Fruit fly (Drosophila melanogaster) whole organism: ENCODE measurements around the gene Mettl4.

Source experiments
- CG8478 ChIP-seq: fragments of >200 bp; optimal IDR thresholded peaks from 2 replicates; lab custom pipeline; 2018; ENCODE audit warnings: inconsistent platforms
- Dll ChIP-seq: fragments of >200 bp; optimal IDR thresholded peaks from 2 replicates; lab custom pipeline; 2017
- EcR ChIP-seq, 2 experiments: fragments of >200 bp; optimal IDR thresholded peaks; 2 replicates each; lab custom pipeline; 2017; ENCODE audit warnings: missing biosample characterization in 2 of 2, missing genetic modification characterization in 2 of 2, missing genetic modification reagents in 2 of 2
- pan ChIP-seq: fragments of >200 bp; optimal IDR thresholded peaks from 2 replicates; lab custom pipeline; 2017
- psq ChIP-seq: fragments of >200 bp; optimal IDR thresholded peaks from 2 replicates; lab custom pipeline; 2017
- usp ChIP-seq: fragments of >200 bp; optimal IDR thresholded peaks from 2 replicates; lab custom pipeline; 2017; ENCODE audit warnings: missing biosample characterization, missing genetic modification characterization, mixed read lengths

Gene Mettl4

dm6 chr3R:16650950-16651349 is at the start of gene Mettl4:
TSS of gene Mettl4 (minus strand) at chr3R:16651157.
- TF ChIP-seq usp (GFP tag; lab: Kevin White, UChicago), result no peak
- TF ChIP-seq CG8478 (lab: Kevin White, UChicago), result no peak
- TF ChIP-seq pan, result no peak
- no peak for TF ChIP-seq Dll (lab: Kevin White, UChicago)
- TF ChIP-seq psq, result no peak
- no peak for TF ChIP-seq EcR (GFP tag; optimal IDR thresholded peaks at IDR 0.05; lab: Kevin White, UChicago)

DNA sequence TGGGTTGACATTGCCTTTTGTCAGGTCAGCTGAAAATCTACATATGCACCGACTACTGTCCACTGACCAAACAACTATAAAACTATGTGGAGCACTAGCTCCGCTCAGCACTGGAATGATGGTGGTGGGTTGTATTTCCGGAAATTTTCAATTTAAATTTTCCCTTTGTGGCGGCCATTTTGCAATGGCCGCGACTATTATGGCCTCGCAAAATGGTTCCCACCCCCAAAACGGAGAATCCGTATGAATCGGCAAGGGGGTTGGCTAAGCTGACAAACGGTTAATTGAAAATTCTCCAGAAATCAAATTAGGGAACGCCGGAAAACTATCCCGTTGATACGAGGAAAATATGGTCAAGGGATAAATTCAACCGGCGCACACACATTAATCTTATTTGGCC is 31.9 kb upstream of the Mettl4 start:
- TF ChIP-seq psq (no peak), pan (no peak), EcR (GFP tag; optimal IDR thresholded peaks at IDR 0.05; lab: Kevin White, UChicago) (no peak), Dll (lab: Kevin White, UChicago) (no peak), usp (GFP tag; lab: Kevin White, UChicago) (no peak), CG8478 (lab: Kevin White, UChicago) (no peak)

DNA sequence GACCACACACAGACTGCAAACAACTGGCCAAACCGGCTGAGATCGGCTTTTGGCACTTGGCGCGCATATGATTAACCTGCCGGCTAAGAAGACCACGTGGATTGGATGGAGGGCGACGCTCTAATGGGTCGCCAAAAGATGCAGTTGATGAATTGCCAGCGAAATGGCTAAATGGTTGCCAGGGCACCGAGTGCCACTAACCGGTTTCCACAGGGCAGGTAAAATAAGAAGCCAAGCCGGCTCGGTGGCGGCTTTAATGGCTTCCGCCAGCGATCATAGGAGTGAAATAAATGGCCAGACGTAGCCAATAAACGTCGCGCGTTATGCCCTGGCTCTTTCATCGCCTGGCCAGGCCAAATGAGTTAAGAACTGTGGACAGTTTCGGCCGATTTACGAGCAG is 27.0 kb upstream of the Mettl4 start:
- TF ChIP-seq psq, result no peak
- no peak for TF ChIP-seq pan
- TF ChIP-seq usp (GFP tag; lab: Kevin White, UChicago), result no peak
- no peak for TF ChIP-seq CG8478 (lab: Kevin White, UChicago)
- TF ChIP-seq Dll (lab: Kevin White, UChicago), result no peak
- no peak for TF ChIP-seq EcR (GFP tag; optimal IDR thresholded peaks at IDR 0.05; lab: Kevin White, UChicago)

- TF ChIP-seq pan (no peak), CG8478 (lab: Kevin White, UChicago) (no peak), usp (GFP tag; lab: Kevin White, UChicago) (no peak), EcR (GFP tag; optimal IDR thresholded peaks at IDR 0.05; lab: Kevin White, UChicago) (no peak), Dll (lab: Kevin White, UChicago) (no peak), psq (no peak)
Observed at dm6 chr3R:16676518-16676917, 25.6 kb upstream of the Mettl4 start.

- TF ChIP-seq CG8478 (lab: Kevin White, UChicago) (no peak), usp (GFP tag; lab: Kevin White, UChicago) (no peak), psq (no peak), pan (no peak), EcR (GFP tag; optimal IDR thresholded peaks at IDR 0.05; lab: Kevin White, UChicago) (no peak), Dll (lab: Kevin White, UChicago) (no peak)
Observed at dm6 chr3R:16673184-16673583, 22.2 kb upstream of the Mettl4 start.

DNA sequence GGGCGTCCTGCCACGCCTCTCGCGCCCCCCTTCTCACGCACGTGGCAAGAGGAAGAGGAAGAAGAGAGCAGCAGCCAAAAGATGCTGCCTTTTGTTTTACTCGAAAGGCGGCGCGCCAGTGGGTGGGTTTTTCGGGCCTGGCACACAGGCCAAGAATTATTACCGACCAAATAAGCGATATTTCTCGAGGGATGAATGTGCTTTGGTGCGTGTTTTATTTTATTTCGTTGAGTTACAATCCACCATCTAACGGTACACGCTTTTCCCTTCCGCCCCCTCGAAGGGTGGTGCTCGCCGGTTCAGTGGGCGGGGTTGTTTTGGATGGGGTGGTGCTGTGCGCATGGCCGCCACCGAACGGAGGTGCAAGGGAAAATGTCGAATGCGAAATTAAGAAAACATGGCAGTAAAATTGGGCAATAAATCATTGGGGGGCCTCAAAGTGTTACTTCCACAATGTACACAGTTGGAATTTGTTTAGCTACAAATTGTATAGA is 21.3 kb upstream of the Mettl4 start:
- TF ChIP-seq EcR (GFP tag; optimal IDR thresholded peaks at IDR 0.05; lab: Kevin White, UChicago), result no peak
- no peak for TF ChIP-seq pan

DNA sequence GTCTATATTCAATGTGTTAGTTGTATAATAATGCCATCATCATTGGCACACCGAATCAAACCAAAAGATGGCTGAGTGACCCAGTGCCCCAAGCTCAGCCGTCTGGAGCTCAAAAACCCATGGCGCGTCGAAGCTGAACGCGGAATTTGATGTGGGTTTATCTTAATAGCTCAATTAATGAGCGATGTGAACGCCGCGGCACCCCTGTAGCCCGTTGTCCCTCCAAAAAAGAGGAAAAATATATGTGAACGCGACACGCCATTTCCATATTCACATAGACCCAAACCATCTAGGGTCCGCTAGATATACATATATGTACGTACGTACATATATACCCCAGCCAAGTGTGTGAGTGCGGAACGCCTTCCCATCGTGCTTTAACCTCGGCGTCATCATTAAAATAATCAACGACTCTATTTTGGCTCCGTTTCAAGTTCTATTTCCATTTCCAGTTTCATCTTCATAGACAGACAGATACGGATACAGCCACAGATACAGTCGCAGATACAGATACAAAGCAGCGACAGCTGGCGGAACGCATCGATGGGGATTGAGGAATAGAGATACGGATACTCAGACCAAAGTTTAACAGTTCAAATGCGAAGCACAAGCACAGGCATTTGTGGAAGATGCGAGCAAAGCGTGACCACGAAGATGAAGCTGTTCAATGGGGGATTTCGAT is 13.3 kb upstream of the Mettl4 start:
- no peak for TF ChIP-seq psq
- TF ChIP-seq Dll (lab: Kevin White, UChicago), result no peak
- TF ChIP-seq usp (GFP tag; lab: Kevin White, UChicago), result no peak
- no peak for TF ChIP-seq CG8478 (lab: Kevin White, UChicago)
- no peak for TF ChIP-seq pan
- TF ChIP-seq EcR (GFP tag; optimal IDR thresholded peaks at IDR 0.05; lab: Kevin White, UChicago), result no peak

dm6 chr3R:16661693-16662092 is 10.7 kb upstream of the Mettl4 start:
- TF ChIP-seq pan (no peak), Dll (lab: Kevin White, UChicago) (no peak), usp (GFP tag; lab: Kevin White, UChicago) (no peak), EcR (GFP tag; optimal IDR thresholded peaks at IDR 0.05; lab: Kevin White, UChicago) (no peak), psq (no peak)

- TF ChIP-seq psq (no peak), EcR (GFP tag; optimal IDR thresholded peaks at IDR 0.05; lab: Kevin White, UChicago) (no peak), usp (GFP tag; lab: Kevin White, UChicago) (no peak), Dll (lab: Kevin White, UChicago) (no peak), pan (no peak), CG8478 (lab: Kevin White, UChicago) (no peak)
Observed at dm6 chr3R:16655494-16656493, 4.8 kb upstream of the Mettl4 start, which contains the start of gene modSP. TSS of gene modSP (minus strand) at chr3R:16655662.

dm6 chr3R:16655000-16655493 is 4.1 kb upstream of the Mettl4 start:
- TF ChIP-seq psq (no peak), Dll (lab: Kevin White, UChicago) (no peak), EcR (GFP tag; optimal IDR thresholded peaks at IDR 0.05; lab: Kevin White, UChicago) (no peak), pan (no peak), CG8478 (lab: Kevin White, UChicago) (no peak), usp (GFP tag; lab: Kevin White, UChicago) (no peak)

- TF ChIP-seq Dll (lab: Kevin White, UChicago), result no peak
Observed at dm6 chr3R:16652091-16652490, 1.1 kb upstream of the Mettl4 start, which contains the start of gene CG14907. TSS of gene CG14907 (minus strand) at chr3R:16652319.

dm6 chr3R:16649282-16649681 is 1.7 kb downstream of the Mettl4 start:
- TF ChIP-seq EcR (GFP tag; optimal IDR thresholded peaks at IDR 0.05; lab: Kevin White, UChicago) (no peak), psq (no peak), pan (no peak), CG8478 (lab: Kevin White, UChicago) (no peak), Dll (lab: Kevin White, UChicago) (no peak), usp (GFP tag; lab: Kevin White, UChicago) (no peak)
